Worm (Caenorhabditis elegans) whole organism, midembryonic: ENCODE results near the gene K08F8.15.

Experiments
- T22C8.4 ChIP-seq: fragments of 200-800 bp; sonication (Bioruptor generic); IDR thresholded peaks from 2 replicates; pipeline ENCODE4 v1.3.6; 2022; ENCODE audit warnings: missing genetic modification characterization, missing compliant biosample characterization
- cog-1 ChIP-seq: sonication (generic microtip); optimal IDR thresholded peaks from 2 replicates; lab custom pipeline; 2016; ENCODE audit warnings: missing genetic modification characterization, missing compliant biosample characterization
- flt-1 ChIP-seq: fragments of 200-800 bp; sonication (Bioruptor generic); IDR thresholded peaks from 2 replicates; pipeline ENCODE4 v1.3.6; 2022; ENCODE audit warnings: missing genetic modification characterization, missing compliant biosample characterization
- klf-2 ChIP-seq: fragments of 200-800 bp; sonication (Bioruptor generic); conservative IDR thresholded peaks from 2 replicates; pipeline ENCODE4 v1.3.6; 2022; ENCODE audit warnings: missing genetic modification reagents, missing genetic modification characterization, missing compliant biosample characterization
- med-1 ChIP-seq: sonication (generic microtip); optimal IDR thresholded peaks from 2 replicates; lab custom pipeline; 2017; ENCODE audit warnings: missing genetic modification characterization, mild to moderate bottlenecking, missing compliant biosample characterization, antibody characterized with exemption, missing genetic modification reagents; ENCODE audit not compliant: insufficient read depth
- ref-1 ChIP-seq: fragments of 200-800 bp; sonication (Bioruptor generic); conservative IDR thresholded peaks from 2 replicates; pipeline ENCODE4 v1.3.6; 2022; ENCODE audit warnings: missing genetic modification reagents, missing genetic modification characterization, missing compliant biosample characterization
- tab-1 ChIP-seq: fragments of 200-800 bp; sonication (Bioruptor generic); IDR thresholded peaks from 2 replicates; pipeline ENCODE4 v1.3.6; 2022; ENCODE audit warnings: missing genetic modification characterization, missing compliant biosample characterization
- ztf-23 ChIP-seq: fragments of 200-800 bp; sonication (Bioruptor generic); IDR thresholded peaks from 2 replicates; pipeline ENCODE4 v1.3.6; 2022; ENCODE audit warnings: missing genetic modification reagents, missing genetic modification characterization, missing compliant biosample characterization
- ztf-29 ChIP-seq: fragments of 200-800 bp; sonication (Bioruptor generic); IDR thresholded peaks from 2 replicates; pipeline ENCODE4 v1.3.6; 2022; ENCODE audit warnings: missing genetic modification reagents, missing genetic modification characterization, missing compliant biosample characterization

The K08F8.15 gene

DNA sequence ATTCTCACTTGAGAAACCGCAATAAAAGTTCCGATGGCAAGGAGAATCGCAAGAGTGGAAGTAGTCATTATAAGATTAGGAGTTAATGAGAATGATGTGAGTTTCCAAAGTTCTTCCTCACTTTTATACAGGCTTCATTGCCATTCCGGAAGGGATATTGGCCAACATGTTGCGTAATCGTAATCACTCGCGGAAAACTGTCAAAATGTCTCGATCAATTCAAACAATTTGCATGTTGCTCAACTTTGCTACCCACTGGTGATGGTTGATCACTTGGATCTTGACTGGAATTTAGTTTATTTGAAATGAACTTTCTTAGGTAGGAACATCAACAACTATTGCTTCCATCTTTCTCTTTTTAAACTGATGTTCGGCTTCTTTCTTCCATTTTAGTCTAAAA, 29.2 kb upstream of the K08F8.15 start, which contains the start of gene idpb-4:
idpb-4 (minus strand) TSS at position 101 of the 400 bp plus-strand sequence.
- no peak for TF ChIP-seq tab-1 (GFP tag; lab: Robert Waterston, UW)
- TF ChIP-seq ztf-29: no peak
- TF ChIP-seq cog-1 (tag; lab: Kevin White, UChicago): no peak
- no peak for TF ChIP-seq flt-1
- no peak for TF ChIP-seq ref-1 (GFP tag; lab: Robert Waterston, UW)
- no peak for TF ChIP-seq klf-2 (GFP tag; lab: Robert Waterston, UW)

DNA sequence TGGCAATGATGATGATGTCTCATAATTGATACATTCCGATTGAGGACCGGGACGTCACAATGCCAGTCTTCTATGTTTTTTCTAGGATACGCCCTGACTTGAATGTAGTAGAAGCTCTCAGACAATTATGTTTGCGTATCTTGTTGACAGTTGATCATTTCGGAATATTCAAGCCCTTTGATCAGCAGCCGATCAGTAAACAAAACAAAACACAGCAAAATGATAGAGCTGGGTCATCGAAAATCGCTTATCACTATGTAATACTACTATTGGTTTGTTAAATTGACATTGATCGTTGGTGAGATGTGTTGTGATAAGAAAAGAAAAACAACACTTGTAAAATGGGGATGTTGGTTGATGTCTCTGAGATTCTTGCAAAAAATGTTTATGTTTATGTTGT, 28.4 kb upstream of the K08F8.15 start:
- no peak for TF ChIP-seq flt-1
- TF ChIP-seq klf-2 (GFP tag; lab: Robert Waterston, UW): no peak
- TF ChIP-seq tab-1 (GFP tag; lab: Robert Waterston, UW): no peak
- TF ChIP-seq T22C8.4: no peak
- TF ChIP-seq med-1: no peak
- no peak for TF ChIP-seq cog-1 (tag; lab: Kevin White, UChicago)
- no peak for TF ChIP-seq ref-1 (GFP tag; lab: Robert Waterston, UW)
- no peak for TF ChIP-seq ztf-29
- no peak for TF ChIP-seq ztf-23 (GFP tag; lab: Robert Waterston, UW)

- TF ChIP-seq ztf-23 (GFP tag; lab: Robert Waterston, UW) (no peak), klf-2 (GFP tag; lab: Robert Waterston, UW) (no peak), cog-1 (tag; lab: Kevin White, UChicago) (no peak), flt-1 (no peak), tab-1 (GFP tag; lab: Robert Waterston, UW) (no peak), ref-1 (GFP tag; lab: Robert Waterston, UW) (no peak)
Measured at ce11 chrII:8738955-8739354, 27.7 kb upstream of the K08F8.15 start.

- no peak for TF ChIP-seq tab-1 (GFP tag; lab: Robert Waterston, UW)
- no peak for TF ChIP-seq cog-1 (tag; lab: Kevin White, UChicago)
- no peak for TF ChIP-seq ztf-23 (GFP tag; lab: Robert Waterston, UW)
- no peak for TF ChIP-seq flt-1
- TF ChIP-seq klf-2 (GFP tag; lab: Robert Waterston, UW): no peak
- no peak for TF ChIP-seq ref-1 (GFP tag; lab: Robert Waterston, UW)
- no peak for TF ChIP-seq T22C8.4
- TF ChIP-seq med-1: no peak
- no peak for TF ChIP-seq ztf-29
Measured at ce11 chrII:8740326-8740949, 26.2 kb upstream of the K08F8.15 start.

- TF ChIP-seq flt-1 (no peak), cog-1 (tag; lab: Kevin White, UChicago) (no peak), tab-1 (GFP tag; lab: Robert Waterston, UW) (no peak), med-1 (no peak), ref-1 (GFP tag; lab: Robert Waterston, UW) (no peak), ztf-29 (no peak), ztf-23 (GFP tag; lab: Robert Waterston, UW) (no peak), klf-2 (GFP tag; lab: Robert Waterston, UW) (no peak), T22C8.4 (no peak)
Measured at ce11 chrII:8741277-8741676, 25.3 kb upstream of the K08F8.15 start.

ce11 chrII:8742006-8742847, 24.4 kb upstream of the K08F8.15 start:
- TF ChIP-seq ztf-29 (no peak), ztf-23 (GFP tag; lab: Robert Waterston, UW) (no peak), med-1 (no peak), tab-1 (GFP tag; lab: Robert Waterston, UW) (no peak), flt-1 (no peak), klf-2 (GFP tag; lab: Robert Waterston, UW) (no peak), ref-1 (GFP tag; lab: Robert Waterston, UW) (no peak), T22C8.4 (no peak)

DNA sequence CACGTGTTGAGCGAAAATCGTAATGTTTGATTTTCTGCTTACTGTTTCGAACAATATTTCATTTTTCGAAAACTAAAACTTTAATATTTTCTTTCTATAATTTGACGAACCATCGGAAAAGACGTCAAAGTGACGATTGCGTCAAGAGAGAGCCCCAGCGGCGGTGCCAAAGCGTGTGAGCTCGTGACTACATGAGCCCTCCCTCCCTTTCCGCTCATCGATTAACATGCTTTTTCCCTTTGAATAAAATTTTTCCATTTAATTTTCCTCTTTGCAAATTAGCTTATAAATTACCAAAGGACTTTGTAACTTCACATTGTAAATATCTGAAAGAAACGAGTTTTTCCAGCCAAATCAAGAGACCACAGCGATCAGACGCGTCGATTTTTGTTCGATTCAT, 23.6 kb upstream of the K08F8.15 start:
- TF ChIP-seq tab-1 (GFP tag; lab: Robert Waterston, UW): no peak
- no peak for TF ChIP-seq ref-1 (GFP tag; lab: Robert Waterston, UW)

ce11 chrII:8743379-8744173, 23.0 kb upstream of the K08F8.15 start, which contains the start of gene mak-1:
Gene mak-1 (plus strand): TSS chrII:8744071.
- no peak for TF ChIP-seq ref-1 (GFP tag; lab: Robert Waterston, UW)
- TF ChIP-seq T22C8.4: 0 out of 2 replicates have a peak, but pooled peaks have one; percentile 22

DNA sequence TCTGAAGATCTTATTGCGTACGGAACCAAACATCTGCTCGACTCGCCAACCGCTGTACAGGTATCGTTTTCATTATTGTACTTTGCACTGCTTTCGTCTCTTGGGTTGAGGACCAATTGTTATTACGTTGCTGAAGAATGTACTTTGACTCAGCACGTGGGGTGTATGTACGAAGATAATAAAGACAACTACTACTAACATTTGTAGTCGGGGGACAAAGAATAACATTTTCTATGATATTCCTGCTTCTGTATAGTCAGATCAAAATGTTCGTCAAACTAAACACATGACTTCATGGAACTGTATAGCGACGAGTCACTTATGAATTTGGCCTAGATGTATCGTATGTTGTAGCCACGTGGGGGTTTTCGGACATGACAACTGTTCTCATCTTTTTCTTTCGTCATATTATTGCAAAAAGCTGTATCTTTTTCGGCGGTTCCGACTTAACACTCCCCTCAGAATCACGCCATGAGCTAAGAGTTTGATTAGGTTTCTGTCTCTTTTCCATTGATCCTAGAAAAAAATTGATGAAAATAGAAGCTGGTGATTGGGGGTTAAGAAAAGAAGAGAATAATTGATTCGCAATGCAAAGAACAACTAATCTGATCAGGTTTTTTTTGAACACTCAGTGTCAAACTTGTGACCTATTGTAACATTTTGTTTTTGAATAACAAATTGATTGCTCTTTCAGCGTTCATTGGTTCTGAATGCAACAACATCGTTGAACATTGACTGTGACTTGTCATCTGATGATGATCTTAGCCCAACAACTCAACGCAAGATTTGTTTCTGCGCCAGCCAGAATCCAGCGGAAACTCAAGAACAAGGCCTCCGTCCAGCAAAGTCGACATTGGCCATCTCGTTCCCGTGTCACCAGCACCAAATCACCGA, 21.8 kb upstream of the K08F8.15 start:
- no peak for TF ChIP-seq ref-1 (GFP tag; lab: Robert Waterston, UW)
- TF ChIP-seq cog-1 (tag; lab: Kevin White, UChicago): no peak
- no peak for TF ChIP-seq flt-1
- no peak for TF ChIP-seq T22C8.4
- TF ChIP-seq med-1: no peak
- no peak for TF ChIP-seq ztf-23 (GFP tag; lab: Robert Waterston, UW)
- TF ChIP-seq tab-1 (GFP tag; lab: Robert Waterston, UW): no peak
- TF ChIP-seq ztf-29: no peak
- TF ChIP-seq klf-2 (GFP tag; lab: Robert Waterston, UW): no peak
